Worm (Caenorhabditis elegans) whole organism, midembryonic: ENCODE measurements around the gene F13H8.2.

Source experiments
- T22C8.4 ChIP-seq: fragments of 200-800 bp; sonication (Bioruptor generic); IDR thresholded peaks from 2 replicates; pipeline ENCODE4 v1.3.6; 2022; ENCODE audit warnings: missing genetic modification characterization, missing compliant biosample characterization
- cog-1 ChIP-seq: sonication (generic microtip); optimal IDR thresholded peaks from 2 replicates; lab custom pipeline; 2016; ENCODE audit warnings: missing genetic modification characterization, missing compliant biosample characterization
- flt-1 ChIP-seq: fragments of 200-800 bp; sonication (Bioruptor generic); IDR thresholded peaks from 2 replicates; pipeline ENCODE4 v1.3.6; 2022; ENCODE audit warnings: missing genetic modification characterization, missing compliant biosample characterization
- klf-2 ChIP-seq: fragments of 200-800 bp; sonication (Bioruptor generic); conservative IDR thresholded peaks from 2 replicates; pipeline ENCODE4 v1.3.6; 2022; ENCODE audit warnings: missing genetic modification reagents, missing genetic modification characterization, missing compliant biosample characterization
- med-1 ChIP-seq: sonication (generic microtip); optimal IDR thresholded peaks from 2 replicates; lab custom pipeline; 2017; ENCODE audit warnings: missing genetic modification characterization, mild to moderate bottlenecking, missing compliant biosample characterization, antibody characterized with exemption, missing genetic modification reagents; ENCODE audit not compliant: insufficient read depth
- ref-1 ChIP-seq: fragments of 200-800 bp; sonication (Bioruptor generic); conservative IDR thresholded peaks from 2 replicates; pipeline ENCODE4 v1.3.6; 2022; ENCODE audit warnings: missing genetic modification reagents, missing genetic modification characterization, missing compliant biosample characterization
- tab-1 ChIP-seq: fragments of 200-800 bp; sonication (Bioruptor generic); IDR thresholded peaks from 2 replicates; pipeline ENCODE4 v1.3.6; 2022; ENCODE audit warnings: missing genetic modification characterization, missing compliant biosample characterization
- ztf-23 ChIP-seq: fragments of 200-800 bp; sonication (Bioruptor generic); IDR thresholded peaks from 2 replicates; pipeline ENCODE4 v1.3.6; 2022; ENCODE audit warnings: missing genetic modification reagents, missing genetic modification characterization, missing compliant biosample characterization
- ztf-29 ChIP-seq: fragments of 200-800 bp; sonication (Bioruptor generic); IDR thresholded peaks from 2 replicates; pipeline ENCODE4 v1.3.6; 2022; ENCODE audit warnings: missing genetic modification reagents, missing genetic modification characterization, missing compliant biosample characterization

Gene F13H8.2

ce11 chrII:6283074-6283473 lies 12.9 kb downstream of the F13H8.2 start, which contains the start of gene F13H8.1:
Gene F13H8.1 (plus strand): TSS chrII:6283384.
- TF ChIP-seq cog-1 (tag; lab: Kevin White, UChicago), result no peak
- TF ChIP-seq tab-1 (GFP tag; lab: Robert Waterston, UW), result no peak
- no peak for TF ChIP-seq med-1 (GFP tag; lab: Kevin White, UChicago)
- no peak for TF ChIP-seq T22C8.4 (GFP tag; lab: Robert Waterston, UW)
- no peak for TF ChIP-seq flt-1 (GFP tag; lab: Robert Waterston, UW)
- TF ChIP-seq ztf-23 (GFP tag; lab: Robert Waterston, UW), result no peak
- TF ChIP-seq klf-2 (GFP tag; lab: Robert Waterston, UW), result no peak
- no peak for TF ChIP-seq ref-1 (GFP tag; lab: Robert Waterston, UW)
- no peak for TF ChIP-seq ztf-29 (GFP tag; lab: Robert Waterston, UW)

DNA sequence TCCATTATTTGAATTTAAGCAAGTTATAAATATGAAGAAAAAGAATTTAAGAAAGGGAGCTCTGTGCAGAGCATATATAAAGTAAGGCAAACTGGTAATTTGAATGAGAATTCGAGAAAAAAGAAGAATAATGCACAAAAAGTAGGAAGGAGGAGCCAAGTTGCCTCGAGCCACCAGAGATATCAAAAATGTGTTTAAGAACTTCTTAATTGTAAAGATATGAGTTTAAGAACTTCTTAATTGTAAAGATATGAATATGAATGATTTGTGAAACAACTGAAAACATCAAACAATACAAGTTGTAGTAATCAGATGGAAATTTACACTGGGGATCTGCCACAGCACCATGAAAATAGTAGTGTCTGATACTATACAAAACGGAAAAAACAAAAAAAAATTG lies 16.7 kb downstream of the F13H8.2 start, which contains the start of gene F13H8.6:
Gene F13H8.6, minus strand, starts transcription at position 101 of the 400 bp plus-strand sequence.
- TF ChIP-seq cog-1 (tag; lab: Kevin White, UChicago) (no peak), T22C8.4 (GFP tag; lab: Robert Waterston, UW) (no peak), klf-2 (GFP tag; lab: Robert Waterston, UW) (no peak), flt-1 (GFP tag; lab: Robert Waterston, UW) (no peak), ztf-29 (GFP tag; lab: Robert Waterston, UW) (no peak), tab-1 (GFP tag; lab: Robert Waterston, UW) (no peak), med-1 (GFP tag; lab: Kevin White, UChicago) (no peak), ztf-23 (GFP tag; lab: Robert Waterston, UW) (no peak), ref-1 (GFP tag; lab: Robert Waterston, UW) (no peak)

DNA sequence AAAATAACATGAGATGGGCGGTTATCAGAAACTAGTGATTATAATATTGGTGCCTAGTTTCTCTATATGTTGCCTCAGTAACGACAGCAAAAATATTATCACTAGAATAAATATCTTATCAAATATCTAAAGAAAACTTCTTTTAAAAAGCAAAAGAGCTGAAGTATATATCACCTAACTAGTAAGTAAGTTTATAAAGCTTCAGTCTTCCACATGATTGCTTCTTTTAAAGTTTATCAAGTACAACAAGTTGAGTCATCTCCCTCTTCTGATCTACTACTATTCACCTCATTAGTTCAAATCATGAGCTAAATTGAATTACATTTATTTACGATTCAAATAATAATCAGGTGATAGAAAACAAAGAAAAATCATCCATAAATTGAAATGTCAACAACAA lies 17.9 kb downstream of the F13H8.2 start:
- TF ChIP-seq klf-2 (GFP tag; lab: Robert Waterston, UW), result no peak
- no peak for TF ChIP-seq cog-1 (tag; lab: Kevin White, UChicago)
- no peak for TF ChIP-seq ztf-29 (GFP tag; lab: Robert Waterston, UW)
- no peak for TF ChIP-seq T22C8.4 (GFP tag; lab: Robert Waterston, UW)
- TF ChIP-seq ref-1 (GFP tag; lab: Robert Waterston, UW), result no peak
- TF ChIP-seq ztf-23 (GFP tag; lab: Robert Waterston, UW), result no peak
- TF ChIP-seq flt-1 (GFP tag; lab: Robert Waterston, UW), result no peak
- no peak for TF ChIP-seq med-1 (GFP tag; lab: Kevin White, UChicago)
- no peak for TF ChIP-seq tab-1 (GFP tag; lab: Robert Waterston, UW)

- TF ChIP-seq flt-1 (GFP tag; lab: Robert Waterston, UW) (no peak), klf-2 (GFP tag; lab: Robert Waterston, UW) (no peak), T22C8.4 (GFP tag; lab: Robert Waterston, UW) (no peak), ztf-23 (GFP tag; lab: Robert Waterston, UW) (no peak), cog-1 (tag; lab: Kevin White, UChicago) (no peak), ztf-29 (GFP tag; lab: Robert Waterston, UW) (no peak), tab-1 (GFP tag; lab: Robert Waterston, UW) (no peak), ref-1 (GFP tag; lab: Robert Waterston, UW) (no peak)
These were observed 20.0 kb downstream of the F13H8.2 start, which contains the start of gene upb-1 for ce11 chrII:6290047-6290582. Gene upb-1 (minus strand): TSS chrII:6290097.

ce11 chrII:6292527-6292926 lies 22.4 kb downstream of the F13H8.2 start, which contains the start of gene nyn-3:
Gene nyn-3 (minus strand): TSS chrII:6292627.
- no peak for TF ChIP-seq tab-1 (GFP tag; lab: Robert Waterston, UW)
- no peak for TF ChIP-seq ref-1 (GFP tag; lab: Robert Waterston, UW)
- no peak for TF ChIP-seq klf-2 (GFP tag; lab: Robert Waterston, UW)
- TF ChIP-seq ztf-23 (GFP tag; lab: Robert Waterston, UW), result no peak
- no peak for TF ChIP-seq med-1 (GFP tag; lab: Kevin White, UChicago)
- no peak for TF ChIP-seq ztf-29 (GFP tag; lab: Robert Waterston, UW)
- TF ChIP-seq cog-1 (tag; lab: Kevin White, UChicago), result no peak

- TF ChIP-seq ztf-23 (GFP tag; lab: Robert Waterston, UW) (no peak), ztf-29 (GFP tag; lab: Robert Waterston, UW) (no peak), ref-1 (GFP tag; lab: Robert Waterston, UW) (no peak), cog-1 (tag; lab: Kevin White, UChicago) (no peak), tab-1 (GFP tag; lab: Robert Waterston, UW) (no peak), med-1 (GFP tag; lab: Kevin White, UChicago) (no peak), flt-1 (GFP tag; lab: Robert Waterston, UW) (no peak), klf-2 (GFP tag; lab: Robert Waterston, UW) (no peak), T22C8.4 (GFP tag; lab: Robert Waterston, UW) (no peak)
These were observed 24.1 kb downstream of the F13H8.2 start, which contains the start of gene mps-1 for ce11 chrII:6294261-6294660. Gene mps-1 (minus strand): TSS chrII:6294361.

ce11 chrII:6303209-6303740 lies 33.1 kb downstream of the F13H8.2 start, which contains the start of gene C29F5.1:
Gene C29F5.1 (plus strand): TSS chrII:6303525.
- TF ChIP-seq klf-2 (GFP tag; lab: Robert Waterston, UW), result no peak
- no peak for TF ChIP-seq cog-1 (tag; lab: Kevin White, UChicago)
- no peak for TF ChIP-seq flt-1 (GFP tag; lab: Robert Waterston, UW)

ce11 chrII:6306125-6306524 lies 36.0 kb downstream of the F13H8.2 start, which contains the start of gene C29F5.8:
Gene C29F5.8 (plus strand): TSS chrII:6306425.
- no peak for TF ChIP-seq ref-1 (GFP tag; lab: Robert Waterston, UW)
- TF ChIP-seq cog-1 (tag; lab: Kevin White, UChicago), result no peak
- TF ChIP-seq med-1 (GFP tag; lab: Kevin White, UChicago), result no peak
- TF ChIP-seq T22C8.4 (GFP tag; lab: Robert Waterston, UW), result no peak
- TF ChIP-seq klf-2 (GFP tag; lab: Robert Waterston, UW), result no peak
- TF ChIP-seq flt-1 (GFP tag; lab: Robert Waterston, UW), result no peak
- TF ChIP-seq ztf-23 (GFP tag; lab: Robert Waterston, UW), result no peak
- TF ChIP-seq ztf-29 (GFP tag; lab: Robert Waterston, UW), result no peak
- TF ChIP-seq tab-1 (GFP tag; lab: Robert Waterston, UW), result no peak
